Fruit fly (Drosophila melanogaster): ENCODE data around the gene sn.

Gene sn

dm6 chrX:7937588-7938481, 26.0 kb upstream of the sn start (continued):
- TF ChIP-seq lab (GFP tag; optimal IDR thresholded peaks at IDR 0.05), result peak; percentile 65
- peak; percentile 61; the same call in 1 of the 2 replicates for TF ChIP-seq danr (GFP tag; IDR thresholded peaks at IDR 0.05)
- TF ChIP-seq oc (tag; optimal IDR thresholded peaks at IDR 0.05), result peak; percentile 77
- peak; percentile 77 for TF ChIP-seq sisA (GFP tag; IDR thresholded peaks at IDR 0.05)
- TF ChIP-seq CG9727 (GFP tag; optimal IDR thresholded peaks at IDR 0.05), result peak; percentile 89
- peak; percentile 82 for TF ChIP-seq tio (GFP tag; optimal IDR thresholded peaks at IDR 0.05)
- peak; percentile 11 for TF ChIP-seq Neu2 (GFP tag; optimal IDR thresholded peaks at IDR 0.05; ENCODE audit: borderline replicate concordance)
- TF ChIP-seq Eip74EF (GFP tag; optimal IDR thresholded peaks at IDR 0.05), result peak in 1 of 2 experiments; percentile 75
- TF ChIP-seq ash1 (GFP tag; optimal IDR thresholded peaks at IDR 0.05), result no peak
- TF ChIP-seq pb (GFP tag; optimal IDR thresholded peaks at IDR 0.05), result peak; percentile 86
- TF ChIP-seq Aef1 (GFP tag; IDR thresholded peaks at IDR 0.05), result peak; percentile 47; the same call in 1 of the 3 replicates
- peak; percentile 64 for TF ChIP-seq CG14441 (GFP tag; IDR thresholded peaks at IDR 0.05)
- no peak for TF ChIP-seq amos (GFP tag; IDR thresholded peaks at IDR 0.05; ENCODE audit: partially characterized antibody)
- TF ChIP-seq CG8281 (tag; optimal IDR thresholded peaks at IDR 0.05), result peak; percentile 65
- peak; percentile 86 for TF ChIP-seq CG10431 (GFP tag; optimal IDR thresholded peaks at IDR 0.05)
- no peak for TF ChIP-seq fru (optimal IDR thresholded peaks at IDR 0.05)
- peak; percentile 73 for TF ChIP-seq CG4820 (GFP tag; optimal IDR thresholded peaks at IDR 0.05)
- peak; percentile 56 for TF ChIP-seq HLH54F (GFP tag; optimal IDR thresholded peaks at IDR 0.05)
- TF ChIP-seq twi (tag; optimal IDR thresholded peaks at IDR 0.05), result peak; percentile 56
- TF ChIP-seq HHEX (GFP tag; optimal IDR thresholded peaks at IDR 0.05), result peak; percentile 62
- no peak for TF ChIP-seq sima (GFP tag; optimal IDR thresholded peaks at IDR 0.05)
- TF ChIP-seq zfh1 (GFP tag; IDR thresholded peaks at IDR 0.05), result peak; percentile 71
- TF ChIP-seq CG8478 (optimal IDR thresholded peaks at IDR 0.05), result peak; percentile 98
- peak; percentile 88 for TF ChIP-seq Ssrp (tag; optimal IDR thresholded peaks at IDR 0.05)
- peak; percentile 90 for TF ChIP-seq p53 (GFP tag; optimal IDR thresholded peaks at IDR 0.05)
- TF ChIP-seq luna (GFP tag; optimal IDR thresholded peaks at IDR 0.05), result no peak
- TF ChIP-seq slou (GFP tag; optimal IDR thresholded peaks at IDR 0.05), result no peak
- TF ChIP-seq YL-1 (GFP tag; optimal IDR thresholded peaks at IDR 0.05), result peak; percentile 37
- TF ChIP-seq Dref (GFP tag; IDR thresholded peaks at IDR 0.05), result peak; percentile 14; the same call in 1 of the 2 replicates
- peak; percentile 54 for TF ChIP-seq Spps (tag; optimal IDR thresholded peaks at IDR 0.05)
- TF ChIP-seq Doc2 (GFP tag; IDR thresholded peaks at IDR 0.05), result no peak
- peak; percentile 38; the same call in 1 of the 2 replicates for TF ChIP-seq CG3847 (GFP tag; IDR thresholded peaks at IDR 0.05)
- TF ChIP-seq schlank (tag; optimal IDR thresholded peaks at IDR 0.05), result no peak
- TF ChIP-seq CG12155 (GFP tag; optimal IDR thresholded peaks at IDR 0.05), result peak; percentile 58
- TF ChIP-seq crol (GFP tag; IDR thresholded peaks at IDR 0.05), result peak; percentile 74
- peak; percentile 71 for TF ChIP-seq eyg (GFP tag; optimal IDR thresholded peaks at IDR 0.05)
- TF ChIP-seq wek (GFP tag; optimal IDR thresholded peaks at IDR 0.05), result peak; percentile 12
- TF ChIP-seq Dip2 (GFP tag; IDR thresholded peaks at IDR 0.05), result no peak
- no peak for TF ChIP-seq HLH4C (GFP tag; IDR thresholded peaks at IDR 0.05; ENCODE audit: partially characterized antibody)
- peak; percentile 66 for TF ChIP-seq CG18476 (GFP tag; optimal IDR thresholded peaks at IDR 0.05)
- TF ChIP-seq dysf (GFP tag; IDR thresholded peaks at IDR 0.05), result peak; percentile 75; the same call in 2 of the 3 replicates
- peak; percentile 77 for TF ChIP-seq CG5180 (GFP tag; optimal IDR thresholded peaks at IDR 0.05)
- peak; percentile 22 for TF ChIP-seq Vsx1 (GFP tag; optimal IDR thresholded peaks at IDR 0.05)
- no peak for TF ChIP-seq lbe (GFP tag; optimal IDR thresholded peaks at IDR 0.05)
- peak; percentile 63 for TF ChIP-seq Max (GFP tag; optimal IDR thresholded peaks at IDR 0.05)
- TF ChIP-seq CG2889 (GFP tag; IDR thresholded peaks at IDR 0.05), result 0 out of 3 replicates have a peak, but pooled peaks have one; percentile 15
- peak; percentile 92 for TF ChIP-seq Med (GFP tag)
- TF ChIP-seq CG4328 (GFP tag; optimal IDR thresholded peaks at IDR 0.05), result peak; percentile 80
- no peak for TF ChIP-seq CG34376 (GFP tag; optimal IDR thresholded peaks at IDR 0.05)

Data from whole organism, embryonic.